Fruit fly (Drosophila melanogaster): Measurements from ENCODE around the gene wge.

DNA sequence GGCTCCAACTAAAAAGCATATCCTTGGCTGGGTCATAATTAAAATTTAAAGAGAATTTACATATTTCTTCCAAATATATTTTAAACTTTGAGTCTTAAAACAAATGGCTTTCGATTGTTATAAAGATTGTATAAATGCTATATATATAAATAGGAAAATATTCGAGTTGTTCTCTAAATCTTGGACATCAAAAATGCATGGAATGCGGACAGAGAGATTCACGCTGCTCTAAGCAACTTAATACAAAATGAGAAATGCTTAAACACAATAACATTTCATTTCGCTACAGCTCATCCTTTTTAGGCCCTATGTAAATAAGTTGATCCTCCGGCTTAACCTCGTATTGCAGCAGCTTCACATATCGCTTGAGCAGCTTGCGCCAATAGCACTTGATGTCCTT is 28.0 kb upstream of the wge start, which contains the start of gene CG31139:
- TF ChIP-seq CG15710 (tag; optimal IDR thresholded peaks at IDR 0.05) (no peak), gl (tag; optimal IDR thresholded peaks at IDR 0.05) (no peak), CG13204 (GFP tag; optimal IDR thresholded peaks at IDR 0.05) (no peak), EcR (GFP tag; optimal IDR thresholded peaks at IDR 0.05) (no peak), CG14655 (GFP tag; optimal IDR thresholded peaks at IDR 0.05) (no peak), D1 (tag; optimal IDR thresholded peaks at IDR 0.05) (no peak), CG12605 (GFP tag; IDR thresholded peaks at IDR 0.05) (no peak), CG32121 (GFP tag; IDR thresholded peaks at IDR 0.05) (no peak), rn (GFP tag; IDR thresholded peaks at IDR 0.05) (no peak), Pif1B (GFP tag; optimal IDR thresholded peaks at IDR 0.05) (no peak), CG10348 (GFP tag; IDR thresholded peaks at IDR 0.05) (no peak), CG8159 (tag; optimal IDR thresholded peaks at IDR 0.05) (no peak)
